Fruit fly (Drosophila melanogaster) whole organism, wandering third instar larva: ENCODE measurements around the gene CG32986.

Experiments
- br ChIP-seq: fragments of 200-800 bp; sonication (Bioruptor generic); optimal IDR thresholded peaks from 2 replicates; lab custom pipeline; 2016; ENCODE audit warnings: missing biosample characterization, missing genetic modification characterization
- dsf ChIP-seq: sonication (Bioruptor generic); optimal IDR thresholded peaks from 2 replicates; lab custom pipeline; 2016; ENCODE audit warnings: missing biosample characterization, missing genetic modification characterization, borderline replicate concordance
- lola ChIP-seq: fragments of >200 bp; optimal IDR thresholded peaks from 2 replicates; lab custom pipeline; 2017; ENCODE audit warnings: missing biosample characterization, missing genetic modification characterization
- pan ChIP-seq: fragments of >200 bp; optimal IDR thresholded peaks from 2 replicates; lab custom pipeline; 2017
- psq ChIP-seq: fragments of 200-800 bp; sonication (Bioruptor generic); optimal IDR thresholded peaks from 3 replicates; lab custom pipeline; 2017; ENCODE audit warnings: missing biosample characterization, mild to moderate bottlenecking, missing genetic modification characterization, moderate library complexity
- rgr ChIP-seq: fragments of 200-800 bp; sonication (Bioruptor generic); optimal IDR thresholded peaks from 3 replicates; lab custom pipeline; 2016; ENCODE audit warnings: missing biosample characterization, mild to moderate bottlenecking, missing genetic modification characterization

dm6 chr2L:8851061-8851460 is 11.5 kb upstream of the CG32986 start:
- TF ChIP-seq br (no peak), lola (GFP tag; lab: Kevin White, UChicago) (no peak), dsf (no peak), psq (GFP tag; lab: Kevin White, UChicago) (no peak), pan (lab: Kevin White, UChicago) (no peak), rgr (no peak)
